Fruit fly (Drosophila melanogaster): ENCODE measurements around the gene CG14551.

The CG14551 gene

dm6 chr3R:26059195-26059594, 3.6 kb downstream of the CG14551 start, which contains the start of the genes RpL34a and Trmt61 (continued):
- TF ChIP-seq CG6175 (GFP tag; IDR thresholded peaks at IDR 0.05) (peak; percentile 46; the same call in 1 of the 3 replicates), Vsx1 (GFP tag; optimal IDR thresholded peaks at IDR 0.05) (peak; percentile 93), Mes4 (GFP tag; optimal IDR thresholded peaks at IDR 0.05) (peak; percentile 88), phol (tag; optimal IDR thresholded peaks at IDR 0.05) (peak; percentile 90), Ssrp (tag; optimal IDR thresholded peaks at IDR 0.05) (peak; percentile 72), CG4854 (GFP tag; optimal IDR thresholded peaks at IDR 0.05) (peak; percentile 76), CG3281 (GFP tag; optimal IDR thresholded peaks at IDR 0.05) (peak; percentile 96), CG12104 (GFP tag; optimal IDR thresholded peaks at IDR 0.05) (peak; percentile 93), tll (GFP tag; optimal IDR thresholded peaks at IDR 0.05) (peak in 1 of 2 experiments; percentile 39), CG10321 (GFP tag; IDR thresholded peaks at IDR 0.05) (peak; percentile 66), CG42726 (GFP tag; IDR thresholded peaks at IDR 0.05; ENCODE audit: partially characterized antibody) (no peak), odd (GFP tag; optimal IDR thresholded peaks at IDR 0.05) (peak; percentile 92), CrebB (tag; optimal IDR thresholded peaks at IDR 0.05) (peak; percentile 92), da (GFP tag; optimal IDR thresholded peaks at IDR 0.05) (peak; percentile 5), HmgZ (tag; optimal IDR thresholded peaks at IDR 0.05) (peak; percentile 78), CG3847 (GFP tag; IDR thresholded peaks at IDR 0.05) (peak; percentile 68), B-H2 (GFP tag; optimal IDR thresholded peaks at IDR 0.05) (peak; percentile 92), CG11504 (tag; optimal IDR thresholded peaks at IDR 0.05) (peak; percentile 84), tna (GFP tag; IDR thresholded peaks at IDR 0.05; ENCODE audit: partially characterized antibody) (peak; percentile 36; the same call in 1 of the 2 replicates), CG18764 (GFP tag; optimal IDR thresholded peaks at IDR 0.05) (peak; percentile 71), trem (tag; optimal IDR thresholded peaks at IDR 0.05) (peak; percentile 94), CG3065 (GFP tag; optimal IDR thresholded peaks at IDR 0.05) (peak; percentile 78), otp (GFP tag; IDR thresholded peaks at IDR 0.05) (peak; percentile 61; the same call in 2 of the 3 replicates), CG10274 (GFP tag; optimal IDR thresholded peaks at IDR 0.05) (peak; percentile 67), ken (GFP tag; IDR thresholded peaks at IDR 0.05) (peak; percentile 53; the same call in 1 of the 3 replicates), gro (GFP tag; optimal IDR thresholded peaks at IDR 0.05) (no peak), pho (GFP tag; optimal IDR thresholded peaks at IDR 0.05) (peak; percentile 81), br (optimal IDR thresholded peaks at IDR 0.05) (no peak), CG11560 (tag; IDR thresholded peaks at IDR 0.05) (no peak), Fer3 (tag; optimal IDR thresholded peaks at IDR 0.05) (peak; percentile 86), CG6791 (GFP tag; IDR thresholded peaks at IDR 0.05; ENCODE audit: partially characterized antibody) (peak; percentile 75), esg (GFP tag; conservative IDR thresholded peaks at IDR 0.05) (peak; percentile 19; the same call in 1 of the 2 replicates), CG1024 (GFP tag; IDR thresholded peaks at IDR 0.05) (no peak), MTF-1 (GFP tag; optimal IDR thresholded peaks at IDR 0.05; ENCODE audit: borderline replicate concordance) (peak; percentile 84), CG3407 (GFP tag; optimal IDR thresholded peaks at IDR 0.05) (peak; percentile 73), sens-2 (GFP tag; IDR thresholded peaks at IDR 0.05) (0 out of 2 replicates have a peak, but pooled peaks have one; percentile 25), CG12744 (GFP tag; optimal IDR thresholded peaks at IDR 0.05) (peak; percentile 53), Rx (GFP tag; IDR thresholded peaks at IDR 0.05) (peak; percentile 55), CG13894 (tag; optimal IDR thresholded peaks at IDR 0.05) (peak; percentile 78), sug (tag; optimal IDR thresholded peaks at IDR 0.05) (peak; percentile 90), wor (GFP tag; IDR thresholded peaks at IDR 0.05) (peak; percentile 68), inv (GFP tag; IDR thresholded peaks at IDR 0.05; ENCODE audit: partially characterized antibody) (peak; percentile 82), CG10209 (GFP tag; optimal IDR thresholded peaks at IDR 0.05) (peak; percentile 89), bowl (GFP tag; IDR thresholded peaks at IDR 0.05) (peak; percentile 10; the same call in 1 of the 2 replicates), Rfx (GFP tag; IDR thresholded peaks at IDR 0.05) (peak; percentile 79), Hr51 (GFP tag; optimal IDR thresholded peaks at IDR 0.05) (peak; percentile 76 to 86), Meics (GFP tag; optimal IDR thresholded peaks at IDR 0.05) (peak; percentile 94), Dad (GFP tag; optimal IDR thresholded peaks at IDR 0.05) (peak; percentile 69), CG18262 (tag; optimal IDR thresholded peaks at IDR 0.05) (peak; percentile 87), Bteb2 (GFP tag; optimal IDR thresholded peaks at IDR 0.05) (peak; percentile 79)

Measured in whole organism, embryonic.